Fruit fly (Drosophila melanogaster) whole organism, embryonic: ENCODE data around the gene Vps2.

Source experiments
- Abd-B ChIP-seq: fragments of 200-800 bp; sonication (Bioruptor generic); optimal IDR thresholded peaks from 2 replicates; lab custom pipeline; 2018; ENCODE audit warnings: missing biosample characterization, mild to moderate bottlenecking, missing genetic modification characterization, moderate library complexity
- CG10543 ChIP-seq: fragments of 200-800 bp; sonication (Bioruptor generic); optimal IDR thresholded peaks from 3 replicates; lab custom pipeline; 2017; ENCODE audit warnings: missing biosample characterization, mild to moderate bottlenecking, missing genetic modification characterization, moderate library complexity
- CG11398 ChIP-seq: fragments of 200-800 bp; sonication (Bioruptor generic); optimal IDR thresholded peaks from 2 replicates; lab custom pipeline; 2016; ENCODE audit warnings: missing biosample characterization, missing genetic modification characterization
- CG12155 ChIP-seq: fragments of 200-800 bp; sonication (Bioruptor generic); optimal IDR thresholded peaks from 3 replicates; lab custom pipeline; 2016; ENCODE audit warnings: missing biosample characterization, missing genetic modification characterization
- CG12236 ChIP-seq: fragments of 200-800 bp; sonication (Bioruptor generic); optimal IDR thresholded peaks from 2 replicates; lab custom pipeline; 2016; ENCODE audit warnings: missing biosample characterization, missing genetic modification characterization
- CG12744 ChIP-seq: fragments of 200-800 bp; sonication (Bioruptor generic); optimal IDR thresholded peaks from 2 replicates; lab custom pipeline; 2016; ENCODE audit warnings: missing biosample characterization, missing genetic modification characterization
- CG13424 ChIP-seq: fragments of 200-800 bp; sonication (Bioruptor generic); optimal IDR thresholded peaks from 2 replicates; lab custom pipeline; 2019; ENCODE audit warnings: missing biosample characterization, mild to moderate bottlenecking, missing genetic modification characterization, moderate library complexity
- CG14014 ChIP-seq: fragments of 200-800 bp; sonication (Bioruptor generic); IDR thresholded peaks from 2 replicates; pipeline ENCODE4 v1.3.6; 2022; ENCODE audit warnings: missing biosample characterization, missing genetic modification characterization
- CG15011 ChIP-seq: fragments of 200-800 bp; sonication (Bioruptor generic); optimal IDR thresholded peaks from 3 replicates; lab custom pipeline; 2018; ENCODE audit warnings: missing biosample characterization, mild to moderate bottlenecking, missing genetic modification characterization
- CG1647 ChIP-seq: fragments of 200-800 bp; sonication (Bioruptor generic); optimal IDR thresholded peaks from 3 replicates; lab custom pipeline; 2016; ENCODE audit warnings: missing biosample characterization, missing genetic modification characterization
- CG16863 ChIP-seq: fragments of 200-800 bp; sonication (Bioruptor generic); optimal IDR thresholded peaks from 3 replicates; lab custom pipeline; 2016; ENCODE audit warnings: missing biosample characterization, missing genetic modification characterization
- CG17568 ChIP-seq: fragments of 200-800 bp; sonication (Bioruptor generic); optimal IDR thresholded peaks from 2 replicates; lab custom pipeline; 2018; ENCODE audit warnings: missing biosample characterization, mild to moderate bottlenecking, missing genetic modification characterization, moderate library complexity
- CG2129 ChIP-seq: fragments of 200-800 bp; sonication (Bioruptor generic); IDR thresholded peaks from 2 replicates; pipeline ENCODE4 v1.3.6; 2022; ENCODE audit warnings: missing biosample characterization, missing genetic modification characterization; ENCODE audit not compliant: partially characterized antibody
- CG2875 ChIP-seq: fragments of 200-800 bp; sonication (Bioruptor generic); optimal IDR thresholded peaks from 2 replicates; lab custom pipeline; 2017; ENCODE audit warnings: missing biosample characterization, mild to moderate bottlenecking, missing genetic modification characterization, missing genetic modification reagents
- CG4820 ChIP-seq: fragments of 200-800 bp; sonication (Bioruptor generic); optimal IDR thresholded peaks from 3 replicates; lab custom pipeline; 2016; ENCODE audit warnings: missing biosample characterization, missing genetic modification characterization
- CG6791 ChIP-seq: fragments of 200-800 bp; sonication (Bioruptor generic); IDR thresholded peaks from 3 replicates; pipeline ENCODE4 v1.3.6; 2022; ENCODE audit warnings: missing biosample characterization, missing genetic modification characterization; ENCODE audit not compliant: partially characterized antibody
- CG7987 ChIP-seq: fragments of 200-800 bp; sonication (Bioruptor generic); optimal IDR thresholded peaks from 2 replicates; lab custom pipeline; 2018; ENCODE audit warnings: missing biosample characterization, mild to moderate bottlenecking, missing genetic modification characterization, moderate library complexity
- Camta ChIP-seq: fragments of 200-800 bp; sonication (Bioruptor generic); optimal IDR thresholded peaks from 2 replicates; lab custom pipeline; 2016; ENCODE audit warnings: missing biosample characterization, missing genetic modification characterization
- D19B ChIP-seq: fragments of 200-800 bp; sonication (Bioruptor generic); optimal IDR thresholded peaks from 2 replicates; lab custom pipeline; 2017; ENCODE audit warnings: missing biosample characterization, mild to moderate bottlenecking, missing genetic modification characterization
- Dbx ChIP-seq: fragments of 200-800 bp; sonication (Bioruptor generic); IDR thresholded peaks from 3 replicates; pipeline ENCODE4 v1.3.6; 2022; ENCODE audit warnings: missing biosample characterization, missing genetic modification characterization
- Doc2 ChIP-seq: fragments of 200-800 bp; sonication (Bioruptor generic); IDR thresholded peaks from 2 replicates; pipeline ENCODE4 v1.3.6; 2022; ENCODE audit warnings: missing biosample characterization, missing genetic modification characterization
- Fer2 ChIP-seq: fragments of 200-800 bp; sonication (Bioruptor generic); optimal IDR thresholded peaks from 2 replicates; lab custom pipeline; 2018; ENCODE audit warnings: missing biosample characterization, mild to moderate bottlenecking, missing genetic modification characterization, moderate library complexity
- Hmx ChIP-seq: fragments of 200-800 bp; sonication (Bioruptor generic); optimal IDR thresholded peaks from 2 replicates; lab custom pipeline; 2016; ENCODE audit warnings: missing biosample characterization, missing genetic modification characterization
- NC2β ChIP-seq: fragments of 200-800 bp; sonication (Bioruptor generic); optimal IDR thresholded peaks from 2 replicates; lab custom pipeline; 2016; ENCODE audit warnings: missing biosample characterization, missing genetic modification characterization
- NFAT ChIP-seq: fragments of 200-800 bp; sonication (Bioruptor generic); IDR thresholded peaks from 2 replicates; pipeline ENCODE4 v1.3.6; 2022; ENCODE audit warnings: missing biosample characterization, missing genetic modification characterization
- Pdp1 ChIP-seq, 2 experiments: fragments of 200-800 bp; sonication (Bioruptor generic); optimal IDR thresholded peaks; 3 replicates each; lab custom pipeline; 2016; ENCODE audit warnings: missing biosample characterization in 2 of 2, missing genetic modification characterization in 2 of 2, mild to moderate bottlenecking in 1 of 2, moderate library complexity in 1 of 2
- Six4 ChIP-seq: fragments of 200-800 bp; sonication (Bioruptor generic); optimal IDR thresholded peaks from 2 replicates; lab custom pipeline; 2016; ENCODE audit warnings: missing biosample characterization, missing genetic modification characterization
- Sox102F ChIP-seq: fragments of 200-800 bp; sonication (Bioruptor generic); optimal IDR thresholded peaks from 2 replicates; lab custom pipeline; 2018; ENCODE audit warnings: missing biosample characterization, mild to moderate bottlenecking, missing genetic modification characterization, moderate library complexity
- Stat92E ChIP-seq, 3 experiments: fragments of >200 bp in 2 of 3; fragments of 200-800 bp in 1 of 3; sonication (Bioruptor generic) in 1 of 3; optimal IDR thresholded peaks; 2 replicates each; lab custom pipeline; 2017 to 2019; ENCODE audit warnings: missing biosample characterization in 3 of 3, missing genetic modification characterization in 3 of 3, mild to moderate bottlenecking in 1 of 3, moderate library complexity in 1 of 3
- Xrp1 ChIP-seq: fragments of 200-800 bp; sonication (Bioruptor generic); IDR thresholded peaks from 2 replicates; pipeline ENCODE4 v1.3.6; 2022; ENCODE audit warnings: missing biosample characterization, missing genetic modification characterization
- YL-1 ChIP-seq: fragments of 200-800 bp; sonication (Bioruptor generic); optimal IDR thresholded peaks from 3 replicates; lab custom pipeline; 2017; ENCODE audit warnings: missing biosample characterization, mild to moderate bottlenecking, missing genetic modification characterization
- ab ChIP-seq: fragments of 200-800 bp; sonication (Bioruptor generic); optimal IDR thresholded peaks from 2 replicates; lab custom pipeline; 2016; ENCODE audit warnings: missing biosample characterization, missing genetic modification characterization
- cad ChIP-seq: fragments of >200 bp; optimal IDR thresholded peaks from 2 replicates; lab custom pipeline; 2017; ENCODE audit warnings: missing biosample characterization, missing genetic modification characterization
- dimm ChIP-seq: fragments of 200-800 bp; sonication (Bioruptor generic); IDR thresholded peaks from 2 replicates; pipeline ENCODE4 v1.3.6; 2022; ENCODE audit warnings: missing biosample characterization, missing genetic modification characterization
- dm ChIP-seq: fragments of 200-800 bp; sonication (Bioruptor generic); optimal IDR thresholded peaks from 3 replicates; lab custom pipeline; 2016; ENCODE audit warnings: missing biosample characterization, missing genetic modification characterization
- gce ChIP-seq: fragments of 200-800 bp; sonication (Bioruptor generic); IDR thresholded peaks from 3 replicates; pipeline ENCODE4 v1.3.6; 2022; ENCODE audit warnings: missing biosample characterization, missing genetic modification characterization
- grau ChIP-seq: fragments of 200-800 bp; optimal IDR thresholded peaks from 3 replicates; lab custom pipeline; 2019; ENCODE audit warnings: missing biosample characterization, mild to moderate bottlenecking, missing genetic modification characterization, moderate library complexity
- gsb ChIP-seq: fragments of 200-800 bp; sonication (Bioruptor generic); IDR thresholded peaks from 2 replicates; pipeline ENCODE4 v1.3.6; 2022; ENCODE audit warnings: missing biosample characterization, missing genetic modification characterization
- hb ChIP-seq: fragments of 200-800 bp; sonication (Bioruptor generic); IDR thresholded peaks from 3 replicates; pipeline ENCODE4 v1.3.6; 2022; ENCODE audit warnings: missing biosample characterization, missing genetic modification characterization; ENCODE audit not compliant: partially characterized antibody
- inv ChIP-seq: fragments of 200-800 bp; sonication (Bioruptor generic); IDR thresholded peaks from 2 replicates; pipeline ENCODE4 v1.3.6; 2022; ENCODE audit warnings: missing biosample characterization, missing genetic modification characterization; ENCODE audit not compliant: partially characterized antibody
- odd ChIP-seq: fragments of 200-800 bp; sonication (Bioruptor generic); optimal IDR thresholded peaks from 2 replicates; lab custom pipeline; 2017; ENCODE audit warnings: missing biosample characterization, mild to moderate bottlenecking, missing genetic modification characterization
- otp ChIP-seq: fragments of 200-800 bp; sonication (Bioruptor generic); IDR thresholded peaks from 3 replicates; pipeline ENCODE4, ENCODE4 v1.3.6; 2022; ENCODE audit warnings: missing biosample characterization, missing genetic modification characterization
- pan ChIP-seq, 4 experiments: fragments of >200 bp in 3 of 4; fragments of 200-800 bp in 1 of 4; sonication (Bioruptor generic) in 1 of 4; optimal IDR thresholded peaks in 3 of 4; IDR thresholded peaks in 1 of 4; 2 replicates each; pipeline versions ENCODE4 v1.3.6 to Lab custom; 2017 to 2022; ENCODE audit warnings: missing biosample characterization in 2 of 4, missing genetic modification characterization in 2 of 4, mixed read lengths in 1 of 4
- peb ChIP-seq: fragments of 200-800 bp; sonication (Bioruptor generic); IDR thresholded peaks from 2 replicates; pipeline ENCODE4 v1.3.6; 2022; ENCODE audit warnings: missing biosample characterization, missing genetic modification characterization
- pita ChIP-seq: fragments of 200-800 bp; sonication (Bioruptor generic); optimal IDR thresholded peaks from 2 replicates; lab custom pipeline; 2017; ENCODE audit warnings: missing biosample characterization, mild to moderate bottlenecking, missing genetic modification characterization
- sqz ChIP-seq: fragments of 200-800 bp; sonication (Bioruptor generic); optimal IDR thresholded peaks from 3 replicates; lab custom pipeline; 2018; ENCODE audit warnings: missing biosample characterization, mild to moderate bottlenecking, missing genetic modification characterization
- sr ChIP-seq: fragments of 200-800 bp; sonication (Bioruptor generic); IDR thresholded peaks from 3 replicates; pipeline ENCODE4 v1.3.6; 2022; ENCODE audit warnings: missing biosample characterization, missing genetic modification characterization
- zen2 ChIP-seq: fragments of 200-800 bp; sonication (Bioruptor generic); IDR thresholded peaks from 3 replicates; pipeline ENCODE4 v1.3.6; 2022; ENCODE audit warnings: missing biosample characterization, missing genetic modification characterization; ENCODE audit not compliant: partially characterized antibody

The Vps2 gene

dm6 chr3R:26042131-26042885 lies 10.3 kb upstream of the Vps2 start (continued):
- TF ChIP-seq CG15011 (GFP tag; lab: Kevin White, UChicago) (peak; percentile 89), CG10543 (GFP tag; lab: Kevin White, UChicago) (peak; percentile 93), YL-1 (GFP tag; lab: Kevin White, UChicago) (peak; percentile 95), Xrp1 (peak; percentile 98), zen2 (GFP tag; lab: Robert Waterston, UW) (no peak), Camta (GFP tag; lab: Kevin White, UChicago) (peak; percentile 97), Dbx (peak; percentile 95), gsb (GFP tag; lab: Robert Waterston, UW) (peak; percentile 91), dimm (GFP tag; lab: Robert Waterston, UW) (peak; percentile 92), odd (GFP tag; lab: Kevin White, UChicago) (peak; percentile 93), cad (GFP tag; lab: Kevin White, UChicago) (peak; percentile 40), NC2β (GFP tag; lab: Kevin White, UChicago) (peak; percentile 96), sqz (peak; percentile 89), CG14014 (GFP tag; lab: Robert Waterston, UW) (peak; percentile 97), Pdp1 (GFP tag; optimal IDR thresholded peaks at IDR 0.05; lab: Kevin White, UChicago) (peak; percentile 96 to 97), pita (GFP tag; lab: Kevin White, UChicago) (no peak), CG7987 (GFP tag; lab: Kevin White, UChicago) (peak; percentile 85), inv (GFP tag; lab: Robert Waterston, UW) (no peak), Stat92E (GFP tag; optimal IDR thresholded peaks at IDR 0.05; lab: Kevin White, UChicago) (peak in 1 of 3 experiments; percentile 59), CG17568 (GFP tag; lab: Kevin White, UChicago) (peak; percentile 93), sr (GFP tag; lab: Robert Waterston, UW) (peak; percentile 92), D19B (peak; percentile 88), dm (peak; percentile 97), CG12236 (GFP tag; lab: Kevin White, UChicago) (peak; percentile 95), CG4820 (GFP tag; lab: Kevin White, UChicago) (peak; percentile 95), CG6791 (GFP tag; lab: Robert Waterston, UW) (no peak), ab (GFP tag; lab: Kevin White, UChicago) (peak; percentile 98), grau (tag; lab: Kevin White, UChicago) (peak; percentile 93), NFAT (peak; percentile 96), CG2129 (GFP tag; lab: Robert Waterston, UW) (no peak), peb (GFP tag; lab: Robert Waterston, UW) (peak; percentile 95), otp (GFP tag; lab: Robert Waterston, UW) (peak; percentile 97), Six4 (GFP tag; lab: Kevin White, UChicago) (peak; percentile 96), CG2875 (peak; percentile 95), CG12744 (GFP tag; lab: Kevin White, UChicago) (peak; percentile 93), Abd-B (peak; percentile 97), CG11398 (GFP tag; lab: Kevin White, UChicago) (peak; percentile 97), CG13424 (tag; lab: Kevin White, UChicago) (peak; percentile 93), Sox102F (GFP tag; lab: Kevin White, UChicago) (peak; percentile 98), Hmx (GFP tag; lab: Kevin White, UChicago) (peak; percentile 77), CG1647 (peak; percentile 96), hb (GFP tag; lab: Robert Waterston, UW) (no peak), gce (GFP tag; lab: Robert Waterston, UW) (peak; percentile 96), Fer2 (peak; percentile 80), Doc2 (GFP tag; lab: Robert Waterston, UW) (peak; percentile 84), pan (optimal IDR thresholded peaks at IDR 0.05; lab: Kevin White, UChicago) (no peak), pan (GFP tag; optimal IDR thresholded peaks at IDR 0.05 in 1 of 2, IDR thresholded peaks at IDR 0.05 in 1 of 2) (peak in 1 of 2 experiments; percentile 98), CG12155 (GFP tag; lab: Kevin White, UChicago) (peak; percentile 99), CG16863 (GFP tag; lab: Kevin White, UChicago) (peak; percentile 96)
